Worm (Caenorhabditis elegans) whole organism, L4/young adult: ENCODE measurements around the gene T25B9.3.

ENCODE experiments used
- W03F9.2 ChIP-seq: fragments of 150-350 bp; optimal IDR thresholded peaks from 2 replicates; lab custom pipeline; 2014; ENCODE audit warnings: missing biosample characterization, missing genetic modification characterization
- dao-5 ChIP-seq: sonication (generic microtip); optimal IDR thresholded peaks from 2 replicates; lab custom pipeline; 2016; ENCODE audit warnings: missing genotype, missing genetic modification characterization, moderate library complexity, missing compliant biosample characterization
- him-1 ChIP-seq: sonication (generic microtip); optimal IDR thresholded peaks from 2 replicates; lab custom pipeline; 2016; ENCODE audit warnings: missing genotype, missing genetic modification reagents, missing genetic modification characterization, missing compliant biosample characterization

T25B9.3 gene

DNA sequence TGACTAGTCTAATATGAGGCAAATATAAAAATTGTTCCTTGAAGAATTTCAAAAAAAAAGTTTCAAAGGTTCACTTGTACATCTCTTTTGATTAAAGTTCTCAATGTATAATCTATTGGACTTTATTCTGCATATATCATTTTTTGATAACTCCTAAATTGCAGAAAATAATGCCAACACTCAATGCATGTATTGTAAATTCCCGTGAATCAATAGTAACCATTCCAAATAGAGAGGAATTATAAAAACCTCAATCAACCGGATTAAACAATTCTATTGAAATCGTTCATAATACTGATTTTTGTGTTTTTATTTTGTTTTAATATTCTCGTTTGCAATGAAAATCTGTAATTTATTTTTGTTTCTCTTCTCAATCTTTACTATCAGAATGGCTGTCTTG lies 20.5 kb downstream of the T25B9.3 start, which contains the start of gene T25B9.12:
T25B9.12 (plus strand) TSS at position 301 of the 400 bp plus-strand sequence.
- TF ChIP-seq him-1 (tag; lab: Kevin White, UChicago) (no peak), dao-5 (tag; lab: Kevin White, UChicago) (no peak), W03F9.2 (tag; lab: Kevin White, UChicago) (no peak)

DNA sequence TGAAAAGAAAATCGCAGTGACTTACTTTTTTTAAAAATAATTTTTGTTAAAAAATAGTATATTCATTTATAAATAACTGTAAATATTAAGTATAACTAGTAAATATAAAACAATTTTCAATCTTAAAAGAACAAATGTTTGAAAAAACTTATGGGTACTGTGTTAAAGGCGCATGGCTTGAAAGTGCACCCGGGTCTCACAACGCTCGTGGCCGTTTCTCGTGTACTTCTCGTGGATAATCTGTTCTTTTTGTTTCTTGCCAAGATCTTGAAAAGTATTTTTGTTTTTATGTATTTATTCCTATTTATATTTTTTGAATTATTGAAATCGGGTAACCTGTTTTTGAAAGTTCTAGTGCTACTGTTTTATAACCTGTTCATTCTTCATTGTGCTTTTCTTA lies 21.5 kb downstream of the T25B9.3 start:
- TF ChIP-seq W03F9.2 (tag; lab: Kevin White, UChicago) (peak; percentile 71), him-1 (tag; lab: Kevin White, UChicago) (no peak)

DNA sequence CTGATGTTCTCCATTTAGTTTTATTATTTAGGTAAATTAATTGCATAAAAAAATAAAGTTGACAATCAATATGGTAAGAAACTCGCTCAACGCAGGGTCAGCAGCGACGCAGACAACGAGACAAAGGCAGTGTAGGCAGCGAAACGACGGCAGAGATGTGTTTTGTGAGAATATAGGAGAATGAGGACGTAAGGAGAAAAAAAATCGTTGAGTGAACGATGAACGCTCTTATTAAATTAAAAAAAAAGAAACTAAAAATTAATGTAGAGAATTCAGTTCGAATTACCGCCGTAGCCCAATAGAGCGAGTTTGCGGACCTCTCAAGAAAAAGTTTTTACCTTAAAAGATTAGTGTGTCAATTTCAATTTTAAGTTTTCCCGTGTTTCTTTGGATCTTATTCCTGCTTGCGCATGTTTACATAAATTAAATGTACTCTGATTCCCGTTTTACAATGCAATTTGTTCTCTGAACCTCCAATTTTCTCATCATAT lies 23.6 kb downstream of the T25B9.3 start, which contains the start of gene T25B9.8:
T25B9.8 (minus strand) TSS at position 51 of the 491 bp plus-strand sequence.
- TF ChIP-seq dao-5 (tag; lab: Kevin White, UChicago): no peak
- no peak for TF ChIP-seq W03F9.2 (tag; lab: Kevin White, UChicago)
- no peak for TF ChIP-seq him-1 (tag; lab: Kevin White, UChicago)

DNA sequence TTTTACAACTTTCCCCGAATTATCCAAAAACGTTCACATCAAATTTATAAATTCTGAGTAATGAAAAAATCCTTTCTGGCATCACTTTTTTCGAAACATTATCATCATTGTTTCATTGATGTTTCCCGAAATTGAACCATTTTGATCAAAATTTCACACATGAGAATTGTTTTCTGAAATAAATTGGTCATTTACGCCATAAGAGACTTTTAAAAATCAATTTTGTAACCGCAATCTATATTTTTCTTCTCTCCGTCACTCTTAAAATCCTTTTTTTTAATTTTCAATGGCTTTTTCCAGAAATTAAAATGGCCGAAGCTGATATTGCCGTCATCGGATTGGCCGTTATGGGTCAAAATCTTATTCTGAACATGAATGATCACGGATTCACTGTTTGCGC lies 24.8 kb downstream of the T25B9.3 start, which contains the start of gene T25B9.9:
T25B9.9 (plus strand) TSS at position 301 of the 400 bp plus-strand sequence.
- no peak for TF ChIP-seq W03F9.2 (tag; lab: Kevin White, UChicago)
- TF ChIP-seq him-1 (tag; lab: Kevin White, UChicago): no peak
- no peak for TF ChIP-seq dao-5 (tag; lab: Kevin White, UChicago)

DNA sequence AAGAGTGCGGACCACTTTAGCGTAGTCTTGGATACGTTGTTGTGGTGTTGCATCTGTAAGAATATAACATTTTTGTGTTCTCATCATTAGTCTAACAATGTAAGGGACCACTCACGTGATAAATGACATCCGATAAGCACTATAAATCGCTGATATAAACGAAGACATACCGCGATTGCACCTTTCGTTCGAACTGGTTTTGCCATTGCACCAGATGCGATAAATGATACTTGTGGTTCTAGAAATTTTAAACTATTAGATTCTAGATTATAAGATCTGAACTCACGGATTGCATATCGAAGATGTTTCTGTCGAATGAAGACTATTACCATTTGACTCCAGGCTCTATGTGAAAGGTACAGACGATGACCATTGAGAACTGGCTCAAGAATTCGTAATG lies 26.7 kb downstream of the T25B9.3 start:
- no peak for TF ChIP-seq dao-5 (tag; lab: Kevin White, UChicago)
- TF ChIP-seq him-1 (tag; lab: Kevin White, UChicago): no peak
- no peak for TF ChIP-seq W03F9.2 (tag; lab: Kevin White, UChicago)

DNA sequence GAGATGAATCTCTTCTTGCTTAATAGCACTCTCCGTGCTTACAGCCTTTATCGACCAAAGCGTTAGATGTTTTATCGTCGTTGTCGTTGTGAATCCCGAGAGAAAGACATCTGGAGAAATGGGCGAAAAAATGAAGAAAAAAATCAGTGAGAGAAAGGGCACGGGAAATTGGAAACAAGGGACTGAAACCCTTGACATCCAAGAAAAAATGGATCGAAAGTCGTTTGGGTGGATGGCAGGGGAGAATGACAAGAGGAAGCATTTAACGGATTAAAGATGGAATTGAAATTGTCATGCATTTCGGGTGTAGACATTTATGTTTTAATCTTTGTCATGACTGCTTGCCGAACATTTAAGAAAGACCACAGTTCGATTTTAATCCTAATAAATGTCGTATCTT lies 29.2 kb downstream of the T25B9.3 start, which contains the start of gene inpp-1:
inpp-1 (minus strand) TSS at position 101 of the 400 bp plus-strand sequence.
- no peak for TF ChIP-seq dao-5 (tag; lab: Kevin White, UChicago)
- no peak for TF ChIP-seq W03F9.2 (tag; lab: Kevin White, UChicago)
- TF ChIP-seq him-1 (tag; lab: Kevin White, UChicago): no peak

DNA sequence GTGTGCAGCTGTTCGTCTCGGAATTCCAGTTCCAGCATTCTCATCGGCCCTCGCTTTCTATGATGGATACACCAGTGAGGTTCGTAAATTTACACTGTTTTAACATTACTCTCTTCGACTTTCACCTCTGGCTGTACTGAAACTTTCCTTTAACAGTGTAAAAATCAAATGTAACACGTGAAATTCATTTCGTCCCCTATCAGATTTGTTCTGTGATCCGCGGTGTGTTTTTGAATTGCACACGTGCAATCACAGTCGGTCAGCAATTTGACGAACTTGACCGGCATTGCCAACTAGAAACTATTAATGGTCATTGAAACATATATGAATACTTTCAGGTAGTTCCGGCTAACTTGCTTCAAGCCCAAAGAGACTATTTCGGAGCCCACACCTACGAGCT lies 32.5 kb downstream of the T25B9.3 start:
- TF ChIP-seq him-1 (tag; lab: Kevin White, UChicago): no peak
- TF ChIP-seq W03F9.2 (tag; lab: Kevin White, UChicago): no peak
- no peak for TF ChIP-seq dao-5 (tag; lab: Kevin White, UChicago)

DNA sequence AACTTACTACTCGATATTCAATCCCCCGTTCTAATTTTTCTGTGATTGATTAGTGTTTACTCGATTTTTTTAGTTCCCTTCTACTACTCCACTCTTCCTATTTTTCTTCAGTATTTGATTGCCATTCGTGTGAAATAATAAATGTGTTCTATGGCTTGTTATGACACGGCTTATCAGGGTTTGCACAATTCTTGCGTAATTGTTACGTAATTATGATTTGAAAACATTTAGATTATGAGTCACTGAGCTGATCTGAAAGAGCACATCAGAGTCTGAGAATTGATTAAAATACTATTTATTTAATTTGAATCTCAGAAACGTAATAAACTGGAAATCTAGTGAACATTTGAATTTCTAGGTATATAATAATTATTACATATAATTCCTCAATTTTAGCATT lies 33.0 kb downstream of the T25B9.3 start:
- TF ChIP-seq him-1 (tag; lab: Kevin White, UChicago): no peak
- TF ChIP-seq dao-5 (tag; lab: Kevin White, UChicago): no peak
- TF ChIP-seq W03F9.2 (tag; lab: Kevin White, UChicago): no peak

DNA sequence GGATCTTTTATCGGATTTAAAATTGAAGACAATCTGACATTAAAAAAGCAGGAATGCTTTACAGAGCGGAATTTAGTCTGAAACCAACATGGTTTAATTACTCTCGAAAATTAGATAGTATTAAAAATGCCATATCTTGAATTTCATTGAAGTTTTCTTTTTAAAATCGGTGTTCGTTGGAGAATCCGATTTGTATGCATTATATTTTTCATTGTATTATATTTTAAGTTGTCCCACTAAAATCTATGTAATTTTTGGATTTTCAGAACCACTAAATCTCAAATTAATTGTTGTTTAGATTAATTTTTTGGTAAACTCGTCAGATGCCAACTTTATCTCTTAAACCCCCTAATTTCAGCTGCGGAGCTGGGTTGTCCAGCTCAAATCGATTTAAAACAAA lies 34.0 kb downstream of the T25B9.3 start:
- TF ChIP-seq W03F9.2 (tag; lab: Kevin White, UChicago): no peak
- no peak for TF ChIP-seq him-1 (tag; lab: Kevin White, UChicago)
- no peak for TF ChIP-seq dao-5 (tag; lab: Kevin White, UChicago)

DNA sequence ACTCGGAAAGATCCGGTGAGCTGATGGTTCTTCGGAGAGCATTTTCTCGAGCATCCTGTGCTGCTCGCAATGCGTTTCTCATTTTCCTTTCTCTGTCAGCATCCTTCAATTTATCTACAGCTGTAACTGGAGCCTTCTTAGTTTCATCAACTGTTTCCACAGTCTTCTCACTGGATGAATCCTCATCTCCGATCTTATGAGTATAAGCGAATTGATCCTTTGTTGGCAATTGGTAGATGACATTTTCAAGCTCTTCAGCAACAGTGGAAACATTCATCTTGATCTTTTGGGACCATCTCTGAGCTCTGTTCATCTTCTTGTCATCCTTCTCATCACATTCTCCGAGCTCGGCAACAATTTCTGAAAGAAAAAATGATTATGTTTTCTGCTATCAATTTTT lies 34.8 kb downstream of the T25B9.3 start:
- TF ChIP-seq W03F9.2 (tag; lab: Kevin White, UChicago) (no peak), dao-5 (tag; lab: Kevin White, UChicago) (no peak), him-1 (tag; lab: Kevin White, UChicago) (no peak)

DNA sequence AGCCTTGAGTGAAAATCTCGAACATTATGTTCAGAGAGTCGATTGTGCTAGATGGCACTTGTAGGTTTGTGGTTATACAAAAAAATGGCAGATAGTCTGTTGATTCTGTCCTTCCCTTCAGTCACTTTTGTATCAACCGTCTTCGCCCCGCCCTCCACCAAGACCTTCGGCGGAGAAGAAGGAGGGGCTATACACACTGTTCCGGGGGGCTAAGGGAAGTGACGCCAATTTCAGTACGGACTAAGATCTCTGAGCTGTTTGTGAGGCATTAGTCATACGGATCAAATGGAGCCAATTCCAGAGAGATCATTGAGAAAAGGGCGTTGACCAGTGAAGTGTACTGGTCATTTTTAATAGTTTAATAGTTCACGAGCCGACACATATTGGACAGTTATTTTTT lies 36.0 kb downstream of the T25B9.3 start, which contains the start of gene swt-3:
swt-3 (minus strand) TSS at position 101 of the 400 bp plus-strand sequence.
- no peak for TF ChIP-seq him-1 (tag; lab: Kevin White, UChicago)
- TF ChIP-seq dao-5 (tag; lab: Kevin White, UChicago): no peak
- TF ChIP-seq W03F9.2 (tag; lab: Kevin White, UChicago): no peak

DNA sequence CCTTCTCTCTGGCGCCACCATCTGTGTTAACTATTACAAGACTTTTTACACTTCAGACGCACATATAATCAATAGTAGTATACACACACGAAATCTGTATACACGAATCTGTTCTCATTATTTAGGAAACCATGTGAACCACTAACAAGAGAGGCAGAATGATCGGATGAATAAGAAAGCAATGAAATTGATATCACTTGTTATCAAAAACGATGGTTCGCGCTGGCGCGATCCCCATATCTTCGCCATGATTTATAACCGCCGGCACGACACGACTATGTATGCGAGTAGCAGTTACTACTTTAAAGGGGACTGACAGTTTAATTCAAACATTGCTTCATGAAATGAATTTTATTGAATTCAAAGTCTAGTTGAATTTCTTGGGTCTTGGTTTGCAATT lies 36.8 kb downstream of the T25B9.3 start:
- TF ChIP-seq him-1 (tag; lab: Kevin White, UChicago) (no peak), dao-5 (tag; lab: Kevin White, UChicago) (no peak), W03F9.2 (tag; lab: Kevin White, UChicago) (no peak)

DNA sequence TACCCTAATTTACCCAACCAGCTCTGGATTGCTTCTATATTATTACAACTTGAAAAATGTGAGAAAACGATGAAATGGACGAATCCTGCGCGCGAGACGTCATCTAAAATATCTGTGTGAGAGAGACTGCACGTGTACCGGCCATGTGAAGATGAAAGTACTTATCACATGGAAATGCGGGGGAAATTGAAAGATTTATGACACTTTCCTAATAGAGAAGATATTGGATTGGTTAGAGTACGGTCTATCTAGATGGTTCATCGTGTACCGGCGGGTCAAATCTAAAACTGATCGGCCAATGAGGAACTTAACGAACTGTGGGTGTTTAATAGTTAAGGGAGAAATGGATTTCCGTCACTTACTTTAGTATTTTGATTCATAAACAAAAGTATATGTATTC lies 37.4 kb downstream of the T25B9.3 start:
- TF ChIP-seq him-1 (tag; lab: Kevin White, UChicago): no peak
- TF ChIP-seq W03F9.2 (tag; lab: Kevin White, UChicago): no peak

DNA sequence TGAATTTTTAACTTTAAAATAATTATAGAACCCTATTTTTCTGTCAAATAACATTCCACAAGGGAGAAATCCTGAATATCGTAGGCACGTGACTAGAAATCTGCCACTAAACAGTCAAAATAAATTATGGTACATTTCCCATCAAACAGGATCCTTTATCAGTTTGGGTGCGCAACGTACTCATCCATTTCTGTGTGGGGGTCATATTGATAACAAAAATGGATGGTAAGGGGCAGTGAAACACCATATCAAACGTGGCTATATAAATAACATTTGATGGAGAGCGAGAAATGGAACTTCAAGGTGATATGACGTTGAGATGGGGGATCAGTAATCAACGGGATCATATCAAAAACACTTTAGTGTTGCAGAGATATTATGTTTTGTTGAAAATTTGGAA lies 39.5 kb downstream of the T25B9.3 start:
- TF ChIP-seq him-1 (tag; lab: Kevin White, UChicago): no peak
